Fruit fly (Drosophila melanogaster) whole organism, embryonic: ENCODE results near the gene CG14352.

Experiments
- CG10543 ChIP-seq: fragments of 200-800 bp; sonication (Bioruptor generic); optimal IDR thresholded peaks from 3 replicates; lab custom pipeline; 2017; ENCODE audit warnings: missing biosample characterization, mild to moderate bottlenecking, missing genetic modification characterization, moderate library complexity
- CG11560 ChIP-seq: fragments of 200-800 bp; sonication (Bioruptor generic); IDR thresholded peaks from 3 replicates; pipeline ENCODE4 v1.3.6; 2022; ENCODE audit warnings: missing biosample characterization, missing genetic modification characterization
- CG11696 ChIP-seq: fragments of 200-800 bp; sonication (Bioruptor generic); IDR thresholded peaks from 2 replicates; pipeline ENCODE4 v1.3.6; 2022; ENCODE audit warnings: missing biosample characterization, missing genetic modification characterization
- CG12769 ChIP-seq: fragments of 200-800 bp; sonication (Bioruptor generic); optimal IDR thresholded peaks from 2 replicates; lab custom pipeline; 2019; ENCODE audit warnings: missing biosample characterization, mild to moderate bottlenecking, missing genetic modification characterization, moderate library complexity
- CG13894 ChIP-seq: fragments of 200-800 bp; sonication (Bioruptor generic); optimal IDR thresholded peaks from 3 replicates; lab custom pipeline; 2018; ENCODE audit warnings: missing biosample characterization, mild to moderate bottlenecking, missing genetic modification characterization, moderate library complexity
- CG14710 ChIP-seq: fragments of 200-800 bp; sonication (Bioruptor generic); optimal IDR thresholded peaks from 3 replicates; lab custom pipeline; 2019; ENCODE audit warnings: missing biosample characterization, mild to moderate bottlenecking, missing genetic modification characterization, moderate library complexity
- CG16863 ChIP-seq: fragments of 200-800 bp; sonication (Bioruptor generic); optimal IDR thresholded peaks from 3 replicates; lab custom pipeline; 2016; ENCODE audit warnings: missing biosample characterization, missing genetic modification characterization
- CG17359 ChIP-seq: fragments of 200-800 bp; sonication (Bioruptor generic); optimal IDR thresholded peaks from 3 replicates; lab custom pipeline; 2018; ENCODE audit warnings: missing biosample characterization, mild to moderate bottlenecking, missing genetic modification characterization, moderate library complexity
- CG17568 ChIP-seq: fragments of 200-800 bp; sonication (Bioruptor generic); optimal IDR thresholded peaks from 2 replicates; lab custom pipeline; 2018; ENCODE audit warnings: missing biosample characterization, mild to moderate bottlenecking, missing genetic modification characterization, moderate library complexity
- CG17802 ChIP-seq: fragments of 200-800 bp; sonication (Bioruptor generic); optimal IDR thresholded peaks from 2 replicates; lab custom pipeline; 2018; ENCODE audit warnings: missing biosample characterization, mild to moderate bottlenecking, missing genetic modification characterization, moderate library complexity
- CG18476 ChIP-seq: fragments of 200-800 bp; sonication (Bioruptor generic); optimal IDR thresholded peaks from 2 replicates; lab custom pipeline; 2016; ENCODE audit warnings: missing biosample characterization, mild to moderate bottlenecking, missing genetic modification characterization
- CG2199 ChIP-seq: fragments of 200-800 bp; sonication (Bioruptor generic); IDR thresholded peaks from 3 replicates; pipeline ENCODE4 v1.3.6; 2022; ENCODE audit warnings: missing biosample characterization, missing genetic modification characterization
- CG31441 ChIP-seq: fragments of 200-800 bp; sonication (Bioruptor generic); IDR thresholded peaks from 2 replicates; pipeline ENCODE4 v1.3.6; 2022; ENCODE audit warnings: missing biosample characterization, missing genetic modification characterization
- CG32767 ChIP-seq: fragments of 200-800 bp; sonication (Bioruptor generic); IDR thresholded peaks from 2 replicates; pipeline ENCODE4 v1.3.6; 2022; ENCODE audit warnings: missing biosample characterization, missing genetic modification characterization
- CG34224 ChIP-seq: fragments of 200-800 bp; sonication (Bioruptor generic); IDR thresholded peaks from 3 replicates; pipeline ENCODE4 v1.3.6; 2022; ENCODE audit warnings: missing biosample characterization, missing genetic modification characterization; ENCODE audit not compliant: partially characterized antibody
- CG3995 ChIP-seq: fragments of 200-800 bp; sonication (Bioruptor generic); optimal IDR thresholded peaks from 3 replicates; lab custom pipeline; 2016; ENCODE audit warnings: missing biosample characterization, missing genetic modification characterization
- CG5953 ChIP-seq: fragments of 200-800 bp; sonication (Bioruptor generic); IDR thresholded peaks from 2 replicates; pipeline ENCODE4 v1.3.6; 2022; ENCODE audit warnings: missing biosample characterization, missing genetic modification characterization
- CG6254 ChIP-seq: fragments of 200-800 bp; sonication (Bioruptor generic); optimal IDR thresholded peaks from 3 replicates; lab custom pipeline; 2017; ENCODE audit warnings: mild to moderate bottlenecking, missing biosample characterization, missing genetic modification reagents, missing genetic modification characterization
- CG8290 ChIP-seq, 3 experiments: fragments of 200-800 bp; sonication (Bioruptor generic); optimal IDR thresholded peaks; 2 replicates each; lab custom pipeline; 2016 to 2019; ENCODE audit warnings: missing biosample characterization in 3 of 3, missing genetic modification characterization in 3 of 3, mild to moderate bottlenecking in 2 of 3, moderate library complexity in 1 of 3
- CG8359 ChIP-seq: fragments of 200-800 bp; sonication (Bioruptor generic); optimal IDR thresholded peaks from 2 replicates; lab custom pipeline; 2017; ENCODE audit warnings: missing biosample characterization, mild to moderate bottlenecking, missing genetic modification characterization, borderline replicate concordance
- CG9215 ChIP-seq: fragments of 200-800 bp; sonication (Bioruptor generic); IDR thresholded peaks from 2 replicates; pipeline ENCODE4 v1.3.6; 2022; ENCODE audit warnings: missing biosample characterization, missing genetic modification characterization
- CG9727 ChIP-seq: fragments of 200-800 bp; sonication (Bioruptor generic); optimal IDR thresholded peaks from 3 replicates; lab custom pipeline; 2017; ENCODE audit warnings: missing biosample characterization, mild to moderate bottlenecking, missing genetic modification characterization
- Fer3 ChIP-seq: fragments of 200-800 bp; sonication (Bioruptor generic); optimal IDR thresholded peaks from 2 replicates; lab custom pipeline; 2018; ENCODE audit warnings: missing biosample characterization, mild to moderate bottlenecking, missing genetic modification characterization, moderate library complexity
- Hr39 ChIP-seq: fragments of >200 bp; optimal IDR thresholded peaks from 2 replicates; lab custom pipeline; 2017
- Mrtf ChIP-seq: fragments of 200-800 bp; sonication (Bioruptor generic); IDR thresholded peaks from 3 replicates; pipeline ENCODE4 v1.3.6; 2022; ENCODE audit warnings: missing biosample characterization, missing genetic modification characterization
- Ravus ChIP-seq: fragments of 200-800 bp; sonication (Bioruptor generic); IDR thresholded peaks from 2 replicates; pipeline ENCODE4 v1.3.6; 2022; ENCODE audit warnings: missing biosample characterization, missing genetic modification characterization
- Six4 ChIP-seq: fragments of 200-800 bp; sonication (Bioruptor generic); optimal IDR thresholded peaks from 2 replicates; lab custom pipeline; 2016; ENCODE audit warnings: missing biosample characterization, missing genetic modification characterization
- Vsx1 ChIP-seq: fragments of 200-800 bp; sonication (Bioruptor generic); optimal IDR thresholded peaks from 2 replicates; lab custom pipeline; 2017; ENCODE audit warnings: missing biosample characterization, mild to moderate bottlenecking, missing genetic modification characterization, missing genetic modification reagents
- ase ChIP-seq: fragments of 200-800 bp; sonication (Bioruptor generic); IDR thresholded peaks from 3 replicates; pipeline ENCODE4 v1.3.6; 2022; ENCODE audit warnings: missing biosample characterization, missing genetic modification characterization
- br ChIP-seq: fragments of >200 bp; optimal IDR thresholded peaks from 2 replicates; lab custom pipeline; 2017
- bsh ChIP-seq, 2 experiments: fragments of 200-800 bp; sonication (Bioruptor generic); optimal IDR thresholded peaks; 2 replicates each; lab custom pipeline; 2017 to 2018; ENCODE audit warnings: mild to moderate bottlenecking in 2 of 2, missing biosample characterization in 2 of 2, missing genetic modification characterization in 2 of 2, moderate library complexity in 1 of 2
- da ChIP-seq: fragments of 200-800 bp; sonication (Bioruptor generic); optimal IDR thresholded peaks from 2 replicates; lab custom pipeline; 2016; ENCODE audit warnings: missing biosample characterization, missing genetic modification characterization
- gcm ChIP-seq: fragments of 200-800 bp; sonication (Bioruptor generic); optimal IDR thresholded peaks from 2 replicates; lab custom pipeline; 2019; ENCODE audit warnings: missing biosample characterization, mild to moderate bottlenecking, missing genetic modification characterization, moderate library complexity
- hbn ChIP-seq: fragments of 200-800 bp; sonication (Bioruptor generic); IDR thresholded peaks from 2 replicates; pipeline ENCODE4 v1.3.6; 2022; ENCODE audit warnings: missing biosample characterization, missing genetic modification characterization; ENCODE audit not compliant: partially characterized antibody
- kay ChIP-seq: fragments of 200-800 bp; sonication (Bioruptor generic); optimal IDR thresholded peaks from 2 replicates; lab custom pipeline; 2016; ENCODE audit warnings: missing biosample characterization, missing genetic modification characterization
- knrl ChIP-seq: fragments of 200-800 bp; sonication (Bioruptor generic); IDR thresholded peaks from 3 replicates; pipeline ENCODE4 v1.3.6; 2022; ENCODE audit warnings: missing biosample characterization, missing genetic modification characterization; ENCODE audit not compliant: partially characterized antibody
- lab ChIP-seq: fragments of 200-800 bp; sonication (Bioruptor generic); optimal IDR thresholded peaks from 3 replicates; lab custom pipeline; 2017; ENCODE audit warnings: missing biosample characterization, missing genetic modification characterization, mild to moderate bottlenecking, moderate library complexity, missing genetic modification reagents
- lilli ChIP-seq: fragments of 200-800 bp; sonication (Bioruptor generic); optimal IDR thresholded peaks from 3 replicates; lab custom pipeline; 2016; ENCODE audit warnings: missing biosample characterization, missing genetic modification characterization
- otp ChIP-seq: fragments of 200-800 bp; sonication (Bioruptor generic); IDR thresholded peaks from 3 replicates; pipeline ENCODE4, ENCODE4 v1.3.6; 2022; ENCODE audit warnings: missing biosample characterization, missing genetic modification characterization
- pb ChIP-seq: fragments of 200-800 bp; sonication (Bioruptor generic); optimal IDR thresholded peaks from 3 replicates; lab custom pipeline; 2016; ENCODE audit warnings: missing biosample characterization, missing genetic modification characterization
- pzg ChIP-seq: fragments of 200-800 bp; sonication (Bioruptor generic); optimal IDR thresholded peaks from 3 replicates; lab custom pipeline; 2018; ENCODE audit warnings: missing biosample characterization, mild to moderate bottlenecking, missing genetic modification characterization, moderate library complexity
- run ChIP-seq: fragments of 200-800 bp; sonication (Bioruptor generic); optimal IDR thresholded peaks from 3 replicates; lab custom pipeline; 2018; ENCODE audit warnings: missing biosample characterization, mild to moderate bottlenecking, missing genetic modification characterization
- sd ChIP-seq: fragments of 200-800 bp; sonication (Bioruptor generic); optimal IDR thresholded peaks from 3 replicates; lab custom pipeline; 2018; ENCODE audit warnings: missing biosample characterization, mild to moderate bottlenecking, missing genetic modification characterization, moderate library complexity
- toy ChIP-seq: fragments of 200-800 bp; sonication (Bioruptor generic); IDR thresholded peaks from 2 replicates; pipeline ENCODE4 v1.3.6; 2022; ENCODE audit warnings: missing biosample characterization, missing genetic modification characterization
- trem ChIP-seq: fragments of 200-800 bp; optimal IDR thresholded peaks from 3 replicates; lab custom pipeline; 2019; ENCODE audit warnings: missing biosample characterization, mild to moderate bottlenecking, missing genetic modification characterization, moderate library complexity
- trh ChIP-seq: fragments of 200-800 bp; sonication (Bioruptor generic); optimal IDR thresholded peaks from 2 replicates; lab custom pipeline; 2016; ENCODE audit warnings: missing biosample characterization, missing genetic modification characterization
- ttk ChIP-seq: fragments of 200-800 bp; sonication (Bioruptor generic); IDR thresholded peaks from 2 replicates; pipeline ENCODE4 v2.1.2; 2022; ENCODE audit warnings: missing biosample characterization, missing genetic modification characterization
- yki ChIP-seq: fragments of >200 bp; optimal IDR thresholded peaks from 3 replicates; lab custom pipeline; 2018
- zen2 ChIP-seq: fragments of 200-800 bp; sonication (Bioruptor generic); IDR thresholded peaks from 3 replicates; pipeline ENCODE4 v1.3.6; 2022; ENCODE audit warnings: missing biosample characterization, missing genetic modification characterization; ENCODE audit not compliant: partially characterized antibody
- zfh2 ChIP-seq: fragments of 200-800 bp; sonication (Bioruptor generic); optimal IDR thresholded peaks from 2 replicates; lab custom pipeline; 2016; ENCODE audit warnings: missing biosample characterization, missing genetic modification characterization

CG14352 gene

DNA sequence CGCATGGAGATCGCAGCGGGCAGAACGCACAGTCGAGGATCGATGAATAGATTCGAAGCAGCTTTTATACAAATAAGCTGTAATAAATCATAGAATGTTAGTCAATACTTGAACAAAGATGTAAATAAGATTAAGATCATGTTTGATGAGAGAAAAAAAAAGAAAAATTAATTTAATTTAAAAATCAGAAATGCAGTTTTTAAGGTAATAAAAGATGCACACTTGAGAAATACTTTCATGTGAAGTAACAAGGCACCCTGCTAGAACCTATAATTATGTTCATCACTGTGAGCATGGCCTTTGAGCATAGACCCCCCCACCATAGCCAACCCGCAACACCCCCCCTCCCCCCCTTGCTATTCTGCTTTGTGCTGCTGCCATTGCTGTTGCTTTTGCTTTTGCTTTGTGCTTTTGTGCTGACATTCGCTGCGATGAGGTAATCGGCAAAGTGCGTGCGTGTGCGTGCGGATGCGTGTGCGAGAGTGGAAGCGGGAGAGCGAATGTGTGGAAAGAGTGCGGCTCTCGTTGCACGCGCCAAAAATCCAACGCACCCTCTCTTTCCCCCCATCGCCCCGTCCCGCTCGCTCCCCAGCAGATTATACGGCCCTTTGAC, 32.1 kb downstream of the CG14352 start (continued):
- peak; percentile 94 for TF ChIP-seq lilli (GFP tag; lab: Kevin White, UChicago)
- no peak for TF ChIP-seq yki (lab: Kevin White, UChicago)
- TF ChIP-seq CG16863 (GFP tag; lab: Kevin White, UChicago), result peak; percentile 89
- peak; percentile 94 for TF ChIP-seq CG8290 (GFP tag; optimal IDR thresholded peaks at IDR 0.05; lab: Kevin White, UChicago)
- peak; percentile 53 to 89 for TF ChIP-seq CG8290 (tag; optimal IDR thresholded peaks at IDR 0.05; lab: Kevin White, UChicago)
- no peak for TF ChIP-seq hbn
- peak; percentile 97 for TF ChIP-seq CG32767 (GFP tag; lab: Robert Waterston, UW)
- peak; percentile 19 for TF ChIP-seq pzg (GFP tag; lab: Kevin White, UChicago)
- TF ChIP-seq CG8359 (GFP tag; lab: Kevin White, UChicago), result peak; percentile 90
- TF ChIP-seq br (lab: Kevin White, UChicago), result no peak
- TF ChIP-seq da (GFP tag; lab: Kevin White, UChicago), result no peak
- TF ChIP-seq pb (GFP tag; lab: Kevin White, UChicago), result peak; percentile 68
- TF ChIP-seq otp, result peak; percentile 90
- TF ChIP-seq kay (GFP tag; lab: Kevin White, UChicago), result peak; percentile 93
- TF ChIP-seq CG3995 (GFP tag; lab: Kevin White, UChicago), result peak; percentile 81
- TF ChIP-seq CG11696 (GFP tag; lab: Robert Waterston, UW), result peak; percentile 98
- TF ChIP-seq toy (GFP tag; lab: Robert Waterston, UW), result peak; percentile 90
- peak; percentile 92 for TF ChIP-seq CG14710 (tag; lab: Kevin White, UChicago)
- peak; percentile 91 for TF ChIP-seq CG11560 (tag; lab: Robert Waterston, UW)
- peak; percentile 93 for TF ChIP-seq ase
- peak; percentile 98 for TF ChIP-seq CG31441 (GFP tag; lab: Robert Waterston, UW)
- TF ChIP-seq Fer3 (tag; lab: Kevin White, UChicago), result peak; percentile 98
- peak; percentile 97 for TF ChIP-seq Vsx1 (GFP tag; lab: Kevin White, UChicago)
- peak; percentile 89 for TF ChIP-seq Six4 (GFP tag; lab: Kevin White, UChicago)
- TF ChIP-seq sd (tag; lab: Kevin White, UChicago), result peak; percentile 94
- TF ChIP-seq run (tag; lab: Kevin White, UChicago), result peak; percentile 98
- peak; percentile 99 for TF ChIP-seq lab
- peak; percentile 90 for TF ChIP-seq trh (GFP tag; lab: Kevin White, UChicago)
- TF ChIP-seq Mrtf, result peak; percentile 96
- TF ChIP-seq CG2199 (GFP tag; lab: Robert Waterston, UW), result peak; percentile 96
- TF ChIP-seq CG18476 (GFP tag; lab: Kevin White, UChicago), result peak; percentile 89
- TF ChIP-seq CG17802 (tag; lab: Kevin White, UChicago), result peak; percentile 64
- TF ChIP-seq CG9215 (GFP tag; lab: Robert Waterston, UW), result peak; percentile 95
- peak; percentile 99 for TF ChIP-seq CG10543 (GFP tag; lab: Kevin White, UChicago)
- peak; percentile 83 for TF ChIP-seq CG12769
- no peak; the same call in 2 of the 3 replicates for TF ChIP-seq CG34224 (GFP tag; lab: Robert Waterston, UW)
- peak; percentile 93 for TF ChIP-seq trem (tag; lab: Kevin White, UChicago)
- TF ChIP-seq Hr39, result peak; percentile 85
- peak; percentile 97 for TF ChIP-seq CG17568 (GFP tag; lab: Kevin White, UChicago)
- peak; percentile 97 for TF ChIP-seq gcm (GFP tag; lab: Kevin White, UChicago)
- TF ChIP-seq zfh2 (GFP tag; lab: Kevin White, UChicago), result peak; percentile 86
- TF ChIP-seq Ravus (GFP tag; lab: Robert Waterston, UW), result peak; percentile 91
- peak; percentile 96 for TF ChIP-seq CG13894 (tag; lab: Kevin White, UChicago)
- peak; percentile 94 for TF ChIP-seq ttk (GFP tag; lab: Robert Waterston, UW)
- TF ChIP-seq bsh (GFP tag; optimal IDR thresholded peaks at IDR 0.05; lab: Kevin White, UChicago), result peak; percentile 65 to 94
- peak; percentile 92 for TF ChIP-seq CG5953 (GFP tag; lab: Robert Waterston, UW)
- TF ChIP-seq zen2 (GFP tag; lab: Robert Waterston, UW), result no peak
- TF ChIP-seq CG9727, result peak; percentile 97
- TF ChIP-seq CG6254, result peak; percentile 95
- TF ChIP-seq CG17359 (tag; lab: Kevin White, UChicago), result peak; percentile 97
- TF ChIP-seq knrl (GFP tag; lab: Robert Waterston, UW), result no peak
